Fruit fly (Drosophila melanogaster): ENCODE data around the gene AdoR.

The AdoR gene

DNA sequence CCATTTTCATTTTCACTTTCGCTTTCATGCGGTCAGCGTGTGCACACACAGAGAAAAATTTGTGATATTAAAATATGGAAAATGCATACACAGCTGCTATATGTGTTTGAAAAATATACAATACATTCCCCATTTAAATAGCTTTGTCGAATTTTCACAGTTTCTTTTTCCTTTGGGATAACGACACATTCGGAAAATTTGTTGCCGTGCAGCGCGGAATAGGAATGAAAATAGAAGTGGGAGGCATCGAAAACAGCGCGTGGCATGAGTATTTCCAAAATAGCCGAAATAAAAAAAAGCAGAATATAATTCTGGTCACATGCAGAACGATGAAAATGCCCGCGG lies 56.7 kb downstream of the AdoR start (continued):
- peak; percentile 89 for TF ChIP-seq Meics (GFP tag; optimal IDR thresholded peaks at IDR 0.05)
- peak; percentile 80 to 86 for TF ChIP-seq chif (GFP tag; optimal IDR thresholded peaks at IDR 0.05)
- peak; percentile 85 for TF ChIP-seq CG1647 (GFP tag; optimal IDR thresholded peaks at IDR 0.05)
- peak; percentile 78 for TF ChIP-seq scrt (GFP tag; optimal IDR thresholded peaks at IDR 0.05)
- peak; percentile 71 for TF ChIP-seq CG30431 (GFP tag; optimal IDR thresholded peaks at IDR 0.05)
- peak; percentile 81 for TF ChIP-seq CG10959 (GFP tag; IDR thresholded peaks at IDR 0.05)
- TF ChIP-seq CG10274 (GFP tag; optimal IDR thresholded peaks at IDR 0.05), result peak; percentile 63
- TF ChIP-seq Tbp (GFP tag; optimal IDR thresholded peaks at IDR 0.05), result no peak
- TF ChIP-seq CG7839 (tag; optimal IDR thresholded peaks at IDR 0.05), result peak; percentile 89
- peak; percentile 12 for TF ChIP-seq Usf (GFP tag; optimal IDR thresholded peaks at IDR 0.05)
- peak; percentile 67 for TF ChIP-seq CG12104 (GFP tag; optimal IDR thresholded peaks at IDR 0.05)
- peak; percentile 59 for TF ChIP-seq CG17802 (tag; optimal IDR thresholded peaks at IDR 0.05)
- TF ChIP-seq CG6791 (GFP tag; IDR thresholded peaks at IDR 0.05; ENCODE audit: partially characterized antibody), result no peak
- TF ChIP-seq Dip3 (GFP tag; optimal IDR thresholded peaks at IDR 0.05), result peak; percentile 83
- TF ChIP-seq lilli (GFP tag; optimal IDR thresholded peaks at IDR 0.05), result peak; percentile 90
- peak; percentile 92 for TF ChIP-seq lab (GFP tag; optimal IDR thresholded peaks at IDR 0.05)
- TF ChIP-seq CG17361 (GFP tag; IDR thresholded peaks at IDR 0.05), result peak; percentile 82
- no peak for TF ChIP-seq Hr39 (optimal IDR thresholded peaks at IDR 0.05)
- peak; percentile 53; the same call in 1 of the 2 replicates for TF ChIP-seq toy (GFP tag; IDR thresholded peaks at IDR 0.05)
- peak; percentile 80 for TF ChIP-seq tio (GFP tag; optimal IDR thresholded peaks at IDR 0.05)
- TF ChIP-seq CG6683 (GFP tag; optimal IDR thresholded peaks at IDR 0.05), result peak; percentile 62
- peak; percentile 89 for TF ChIP-seq CG13624 (GFP tag; optimal IDR thresholded peaks at IDR 0.05)
- peak; percentile 87 for TF ChIP-seq CG11247 (GFP tag; IDR thresholded peaks at IDR 0.05)
- TF ChIP-seq pho (GFP tag; optimal IDR thresholded peaks at IDR 0.05), result peak; percentile 86
- peak; percentile 86 for TF ChIP-seq wdn (GFP tag; IDR thresholded peaks at IDR 0.05)
- 0 out of 4 replicates have a peak, but pooled peaks have one; percentile 47 for TF ChIP-seq chinmo (GFP tag; IDR thresholded peaks at IDR 0.05; ENCODE audit: partially characterized antibody)
- peak; percentile 79 for TF ChIP-seq Dek (tag; optimal IDR thresholded peaks at IDR 0.05)
- TF ChIP-seq sens (GFP tag), result peak; percentile 95
- peak; percentile 62 for TF ChIP-seq gt (GFP tag; IDR thresholded peaks at IDR 0.05)
- no peak for TF ChIP-seq sna (GFP tag; IDR thresholded peaks at IDR 0.05; ENCODE audit: partially characterized antibody)
- no peak for TF ChIP-seq Dll (GFP tag; IDR thresholded peaks at IDR 0.05; ENCODE audit: partially characterized antibody)
- peak; percentile 82 for TF ChIP-seq stc (GFP tag; IDR thresholded peaks at IDR 0.05)
- peak; percentile 60 for TF ChIP-seq salm (tag; optimal IDR thresholded peaks at IDR 0.05)
- TF ChIP-seq bsh (GFP tag; optimal IDR thresholded peaks at IDR 0.05), result peak in 1 of 2 experiments; percentile 90
- TF ChIP-seq PHDP (tag; optimal IDR thresholded peaks at IDR 0.05), result peak; percentile 88
- TF ChIP-seq Trl (optimal IDR thresholded peaks at IDR 0.05), result no peak
- peak; percentile 86 for TF ChIP-seq Trl (GFP tag; optimal IDR thresholded peaks at IDR 0.05)
- peak; percentile 68 for TF ChIP-seq CG1529 (GFP tag; optimal IDR thresholded peaks at IDR 0.05)
- TF ChIP-seq B-H2 (GFP tag; optimal IDR thresholded peaks at IDR 0.05), result peak; percentile 72
- TF ChIP-seq run (tag; optimal IDR thresholded peaks at IDR 0.05), result peak; percentile 87
- TF ChIP-seq CG3407 (GFP tag; optimal IDR thresholded peaks at IDR 0.05), result peak; percentile 71
- peak; percentile 81 for TF ChIP-seq Chrac-16 (GFP tag; optimal IDR thresholded peaks at IDR 0.05)
- peak; percentile 87 for TF ChIP-seq CG3847 (GFP tag; IDR thresholded peaks at IDR 0.05)
- TF ChIP-seq YL-1 (GFP tag; optimal IDR thresholded peaks at IDR 0.05), result peak; percentile 16
- peak; percentile 73 for TF ChIP-seq CG11398 (GFP tag; optimal IDR thresholded peaks at IDR 0.05)
- TF ChIP-seq corto (GFP tag; optimal IDR thresholded peaks at IDR 0.05), result no peak
- peak; percentile 79 for TF ChIP-seq ken (GFP tag; IDR thresholded peaks at IDR 0.05)
- TF ChIP-seq sens-2 (GFP tag; IDR thresholded peaks at IDR 0.05), result peak; percentile 78
- peak; percentile 79 for TF ChIP-seq CG5245 (GFP tag; optimal IDR thresholded peaks at IDR 0.05)
- no peak for TF ChIP-seq CG13287 (GFP tag; IDR thresholded peaks at IDR 0.05; ENCODE audit: partially characterized antibody)
- peak; percentile 51 for TF ChIP-seq CG11696 (GFP tag; IDR thresholded peaks at IDR 0.05)
- peak; percentile 78 for TF ChIP-seq NFAT (GFP tag; IDR thresholded peaks at IDR 0.05)

All from whole organism, embryonic.